Fruit fly (Drosophila melanogaster) whole organism, embryonic: ENCODE measurements around the gene CG34176.

Experiments
- Asciz ChIP-seq: fragments of 200-800 bp; sonication (Bioruptor generic); optimal IDR thresholded peaks from 2 replicates; lab custom pipeline; 2017; ENCODE audit warnings: missing biosample characterization, mild to moderate bottlenecking, missing genetic modification characterization, missing genetic modification reagents
- Bdp1 ChIP-seq: fragments of 200-800 bp; sonication (Bioruptor generic); optimal IDR thresholded peaks from 3 replicates; lab custom pipeline; 2016; ENCODE audit warnings: missing biosample characterization, missing genetic modification characterization
- CG10565 ChIP-seq: fragments of 200-800 bp; sonication (Bioruptor generic); optimal IDR thresholded peaks from 3 replicates; lab custom pipeline; 2016; ENCODE audit warnings: missing biosample characterization, mild to moderate bottlenecking, missing genetic modification characterization
- Dek ChIP-seq: fragments of 200-800 bp; sonication (Bioruptor generic); optimal IDR thresholded peaks from 3 replicates; lab custom pipeline; 2019; ENCODE audit warnings: missing biosample characterization, mild to moderate bottlenecking, missing genetic modification characterization, moderate library complexity
- az2 ChIP-seq: fragments of 200-800 bp; sonication (Bioruptor generic); optimal IDR thresholded peaks from 3 replicates; lab custom pipeline; 2016; ENCODE audit warnings: missing biosample characterization, missing genetic modification characterization
- cas ChIP-seq: fragments of 200-800 bp; sonication (Bioruptor generic); IDR thresholded peaks from 2 replicates; pipeline ENCODE4 v1.3.6; 2022; ENCODE audit warnings: missing biosample characterization, missing genetic modification characterization
- en ChIP-seq: fragments of 200-800 bp; sonication (Bioruptor generic); optimal IDR thresholded peaks from 2 replicates; lab custom pipeline; 2016; ENCODE audit warnings: missing biosample characterization, missing genetic modification characterization
- tio ChIP-seq: fragments of 200-800 bp; sonication (Bioruptor generic); optimal IDR thresholded peaks from 2 replicates; lab custom pipeline; 2017; ENCODE audit warnings: missing biosample characterization, missing genetic modification characterization, inconsistent platforms

dm6 chr2L:4028697-4029096, 24.8 kb downstream of the CG34176 start:
- TF ChIP-seq CG10565 (GFP tag; lab: Kevin White, UChicago) (no peak), Asciz (GFP tag; lab: Kevin White, UChicago) (no peak), tio (GFP tag; lab: Kevin White, UChicago) (no peak), Bdp1 (no peak), Dek (tag; lab: Kevin White, UChicago) (no peak), cas (GFP tag; lab: Robert Waterston, UW) (no peak), en (GFP tag; lab: Kevin White, UChicago) (no peak), az2 (GFP tag; lab: Kevin White, UChicago) (no peak)
